Worm (Caenorhabditis elegans): ENCODE results near the gene R07B1.7.

R07B1.7 gene

ce11 chrX:9846975-9847374 lies 21.9 kb upstream of the R07B1.7 start, which contains the start of gene vab-15:
vab-15 (plus strand) TSS chrX:9847275.
- TF ChIP-seq cog-1 (tag; optimal IDR thresholded peaks at IDR 0.05) (no peak), tab-1 (GFP tag; IDR thresholded peaks at IDR 0.05) (no peak), T22C8.4 (GFP tag; IDR thresholded peaks at IDR 0.05) (no peak), ztf-29 (GFP tag; IDR thresholded peaks at IDR 0.05) (no peak), klf-2 (GFP tag; conservative IDR thresholded peaks at IDR 0.05) (no peak), ref-1 (GFP tag; conservative IDR thresholded peaks at IDR 0.05) (no peak), ztf-23 (GFP tag; IDR thresholded peaks at IDR 0.05) (no peak), med-1 (GFP tag; optimal IDR thresholded peaks at IDR 0.05; ENCODE audit: insufficient read depth) (no peak), flt-1 (GFP tag; IDR thresholded peaks at IDR 0.05) (no peak)

- no peak for TF ChIP-seq cog-1 (tag; optimal IDR thresholded peaks at IDR 0.05)
- no peak for TF ChIP-seq ztf-29 (GFP tag; IDR thresholded peaks at IDR 0.05)
- no peak for TF ChIP-seq tab-1 (GFP tag; IDR thresholded peaks at IDR 0.05)
Measured at ce11 chrX:9848214-9848789, 20.6 kb upstream of the R07B1.7 start.

ce11 chrX:9850258-9850657 lies 18.7 kb upstream of the R07B1.7 start, which contains the start of gene lec-8:
lec-8 (plus strand) TSS chrX:9850571.
- TF ChIP-seq T22C8.4 (GFP tag; IDR thresholded peaks at IDR 0.05): no peak
- no peak for TF ChIP-seq med-1 (GFP tag; optimal IDR thresholded peaks at IDR 0.05; ENCODE audit: insufficient read depth)
- no peak for TF ChIP-seq flt-1 (GFP tag; IDR thresholded peaks at IDR 0.05)
- no peak for TF ChIP-seq tab-1 (GFP tag; IDR thresholded peaks at IDR 0.05)
- TF ChIP-seq klf-2 (GFP tag; conservative IDR thresholded peaks at IDR 0.05): no peak
- no peak for TF ChIP-seq cog-1 (tag; optimal IDR thresholded peaks at IDR 0.05)
- no peak for TF ChIP-seq ztf-23 (GFP tag; IDR thresholded peaks at IDR 0.05)
- no peak for TF ChIP-seq ref-1 (GFP tag; conservative IDR thresholded peaks at IDR 0.05)
- no peak for TF ChIP-seq ztf-29 (GFP tag; IDR thresholded peaks at IDR 0.05)

- no peak for TF ChIP-seq ztf-23 (GFP tag; IDR thresholded peaks at IDR 0.05)
- no peak for TF ChIP-seq ztf-29 (GFP tag; IDR thresholded peaks at IDR 0.05)
- no peak for TF ChIP-seq tab-1 (GFP tag; IDR thresholded peaks at IDR 0.05)
- no peak for TF ChIP-seq flt-1 (GFP tag; IDR thresholded peaks at IDR 0.05)
- TF ChIP-seq T22C8.4 (GFP tag; IDR thresholded peaks at IDR 0.05): no peak
- no peak for TF ChIP-seq med-1 (GFP tag; optimal IDR thresholded peaks at IDR 0.05; ENCODE audit: insufficient read depth)
- TF ChIP-seq cog-1 (tag; optimal IDR thresholded peaks at IDR 0.05): no peak
- no peak for TF ChIP-seq klf-2 (GFP tag; conservative IDR thresholded peaks at IDR 0.05)
- no peak for TF ChIP-seq ref-1 (GFP tag; conservative IDR thresholded peaks at IDR 0.05)
Measured at ce11 chrX:9851745-9852330, 17.1 kb upstream of the R07B1.7 start, which contains the start of gene lec-7. lec-7 (plus strand) TSS chrX:9852041.

ce11 chrX:9856618-9857017 lies 12.3 kb upstream of the R07B1.7 start, which contains the start of gene R07B1.11:
R07B1.11 (plus strand) TSS chrX:9856918.
- TF ChIP-seq T22C8.4 (GFP tag; IDR thresholded peaks at IDR 0.05) (no peak), flt-1 (GFP tag; IDR thresholded peaks at IDR 0.05) (no peak), ref-1 (GFP tag; conservative IDR thresholded peaks at IDR 0.05) (no peak), ztf-29 (GFP tag; IDR thresholded peaks at IDR 0.05) (no peak), cog-1 (tag; optimal IDR thresholded peaks at IDR 0.05) (no peak), klf-2 (GFP tag; conservative IDR thresholded peaks at IDR 0.05) (no peak), ztf-23 (GFP tag; IDR thresholded peaks at IDR 0.05) (no peak), med-1 (GFP tag; optimal IDR thresholded peaks at IDR 0.05; ENCODE audit: insufficient read depth) (no peak), tab-1 (GFP tag; IDR thresholded peaks at IDR 0.05) (no peak)

ce11 chrX:9858069-9858468 lies 10.9 kb upstream of the R07B1.7 start, which contains the start of gene scav-5:
scav-5 (plus strand) TSS chrX:9858365.
- TF ChIP-seq med-1 (GFP tag; optimal IDR thresholded peaks at IDR 0.05; ENCODE audit: insufficient read depth): no peak
- TF ChIP-seq klf-2 (GFP tag; conservative IDR thresholded peaks at IDR 0.05): no peak
- TF ChIP-seq cog-1 (tag; optimal IDR thresholded peaks at IDR 0.05): no peak
- no peak for TF ChIP-seq ztf-29 (GFP tag; IDR thresholded peaks at IDR 0.05)

- TF ChIP-seq tab-1 (GFP tag; IDR thresholded peaks at IDR 0.05) (no peak), T22C8.4 (GFP tag; IDR thresholded peaks at IDR 0.05) (no peak), ref-1 (GFP tag; conservative IDR thresholded peaks at IDR 0.05) (no peak), klf-2 (GFP tag; conservative IDR thresholded peaks at IDR 0.05) (no peak), ztf-23 (GFP tag; IDR thresholded peaks at IDR 0.05) (no peak), flt-1 (GFP tag; IDR thresholded peaks at IDR 0.05) (no peak), ztf-29 (GFP tag; IDR thresholded peaks at IDR 0.05) (no peak), cog-1 (tag; optimal IDR thresholded peaks at IDR 0.05) (no peak), med-1 (GFP tag; optimal IDR thresholded peaks at IDR 0.05; ENCODE audit: insufficient read depth) (no peak)
Measured at ce11 chrX:9862916-9863624, 5.8 kb upstream of the R07B1.7 start, which contains the start of the genes gst-36 and R07B1.5. gst-36 (minus strand) TSS chrX:9862960. R07B1.5 (plus strand) TSS chrX:9863580.

ce11 chrX:9866355-9866754 lies 2.6 kb upstream of the R07B1.7 start, which contains the start of gene R07B1.6:
R07B1.6 (plus strand) TSS chrX:9866655.
- no peak for TF ChIP-seq med-1 (GFP tag; optimal IDR thresholded peaks at IDR 0.05; ENCODE audit: insufficient read depth)
- TF ChIP-seq ztf-29 (GFP tag; IDR thresholded peaks at IDR 0.05): no peak
- no peak for TF ChIP-seq T22C8.4 (GFP tag; IDR thresholded peaks at IDR 0.05)
- no peak for TF ChIP-seq ref-1 (GFP tag; conservative IDR thresholded peaks at IDR 0.05)
- no peak for TF ChIP-seq flt-1 (GFP tag; IDR thresholded peaks at IDR 0.05)
- TF ChIP-seq ztf-23 (GFP tag; IDR thresholded peaks at IDR 0.05): no peak
- no peak for TF ChIP-seq tab-1 (GFP tag; IDR thresholded peaks at IDR 0.05)
- no peak for TF ChIP-seq cog-1 (tag; optimal IDR thresholded peaks at IDR 0.05)
- no peak for TF ChIP-seq klf-2 (GFP tag; conservative IDR thresholded peaks at IDR 0.05)

- TF ChIP-seq ztf-29 (GFP tag; IDR thresholded peaks at IDR 0.05) (no peak), ref-1 (GFP tag; conservative IDR thresholded peaks at IDR 0.05) (no peak), med-1 (GFP tag; optimal IDR thresholded peaks at IDR 0.05; ENCODE audit: insufficient read depth) (no peak), cog-1 (tag; optimal IDR thresholded peaks at IDR 0.05) (no peak), flt-1 (GFP tag; IDR thresholded peaks at IDR 0.05) (no peak), klf-2 (GFP tag; conservative IDR thresholded peaks at IDR 0.05) (no peak), ztf-23 (GFP tag; IDR thresholded peaks at IDR 0.05) (no peak), T22C8.4 (GFP tag; IDR thresholded peaks at IDR 0.05) (no peak)
Measured at ce11 chrX:9869522-9869921, 602 bp downstream of the R07B1.7 start, which contains the start of gene R07B1.13. R07B1.13 (plus strand) TSS chrX:9869822.

Measured in whole organism, midembryonic.